Worm (Caenorhabditis elegans) whole organism, L4 larva: Measurements from ENCODE around the gene ckb-4.
A peak's percentile ranks its signal among the peaks of the same experiment; 100 is the strongest.

Experiments
- D1046.2 ChIP-seq: fragments of 200-800 bp; sonication (Bioruptor generic); IDR thresholded peaks from 2 replicates; pipeline ENCODE4 v1.3.6; 2022; ENCODE audit warnings: missing genetic modification characterization, missing compliant biosample characterization
- F10B5.3 ChIP-seq: sonication (generic microtip); optimal IDR thresholded peaks from 2 replicates; lab custom pipeline; 2016; ENCODE audit warnings: mild to moderate bottlenecking, missing genetic modification characterization, missing compliant biosample characterization
- F44E2.7 ChIP-seq: fragments of 200-800 bp; sonication (Bioruptor generic); IDR thresholded peaks from 2 replicates; pipeline ENCODE4 v2.1.2; 2022; ENCODE audit warnings: missing genetic modification characterization, missing compliant biosample characterization
- F49E8.2 ChIP-seq: sonication (generic microtip); optimal IDR thresholded peaks from 2 replicates; lab custom pipeline; 2016; ENCODE audit warnings: missing compliant biosample characterization, mild to moderate bottlenecking, missing genetic modification characterization, borderline replicate concordance
- T20F7.1 ChIP-seq: fragments of 200-800 bp; sonication (Bioruptor generic); optimal IDR thresholded peaks from 2 replicates; lab custom pipeline; 2018; ENCODE audit warnings: mild to moderate bottlenecking, missing genetic modification characterization, missing compliant biosample characterization
- T26A8.4 ChIP-seq: fragments of 200-800 bp; sonication (Bioruptor generic); IDR thresholded peaks from 2 replicates; pipeline ENCODE4 v1.3.6; 2022; ENCODE audit warnings: missing genetic modification characterization, missing compliant biosample characterization
- Y105C5A.15 ChIP-seq: fragments of 200-800 bp; sonication (Bioruptor generic); IDR thresholded peaks from 2 replicates; pipeline ENCODE4 v1.3.6; 2022; ENCODE audit warnings: missing genetic modification characterization, missing compliant biosample characterization
- Y48G9A.11 ChIP-seq: fragments of 200-800 bp; sonication (Bioruptor generic); IDR thresholded peaks from 2 replicates; pipeline ENCODE4 v1.3.6; 2022; ENCODE audit warnings: missing genetic modification reagents, missing genetic modification characterization, missing compliant biosample characterization
- arid-1 ChIP-seq: fragments of 200-800 bp; sonication (Bioruptor generic); conservative IDR thresholded peaks from 2 replicates; pipeline ENCODE4 v1.3.6; 2022; ENCODE audit warnings: missing genetic modification reagents, missing genetic modification characterization, missing compliant biosample characterization
- attf-4 ChIP-seq: sonication (generic microtip); optimal IDR thresholded peaks from 3 replicates; lab custom pipeline; 2017; ENCODE audit warnings: missing biosample characterization, missing genetic modification characterization
- ceh-20 ChIP-seq: fragments of 200-800 bp; sonication (Bioruptor generic); IDR thresholded peaks from 2 replicates; pipeline ENCODE4 v1.3.6; 2022; ENCODE audit warnings: missing genetic modification reagents, missing genetic modification characterization, missing compliant biosample characterization
- ceh-28 ChIP-seq: fragments of 150-350 bp; optimal IDR thresholded peaks from 2 replicates; lab custom pipeline; 2014; ENCODE audit warnings: missing biosample characterization, missing genetic modification reagents, missing genetic modification characterization
- ceh-32 ChIP-seq: sonication (generic microtip); optimal IDR thresholded peaks from 2 replicates; lab custom pipeline; 2016; ENCODE audit warnings: mild to moderate bottlenecking, missing genetic modification characterization, missing compliant biosample characterization; ENCODE audit not compliant: poor library complexity
- ceh-44 ChIP-seq: fragments of 200-800 bp; sonication (Bioruptor generic); IDR thresholded peaks from 2 replicates; pipeline ENCODE4 v1.3.6; 2022; ENCODE audit warnings: missing genetic modification reagents, missing genetic modification characterization, missing compliant biosample characterization
- ceh-82 ChIP-seq: sonication (generic microtip); optimal IDR thresholded peaks from 2 replicates; lab custom pipeline; 2017; ENCODE audit warnings: missing biosample characterization, missing genetic modification characterization
- daf-19 ChIP-seq: fragments of 200-800 bp; sonication (Bioruptor generic); conservative IDR thresholded peaks from 2 replicates; pipeline ENCODE4 v1.3.6; 2022; ENCODE audit warnings: missing genetic modification characterization, missing compliant biosample characterization
- dmd-8 ChIP-seq: fragments of 200-800 bp; sonication (Bioruptor generic); IDR thresholded peaks from 2 replicates; pipeline ENCODE4 v1.3.6; 2022; ENCODE audit warnings: missing genetic modification characterization, missing compliant biosample characterization
- duxl-1 ChIP-seq: sonication (generic microtip); optimal IDR thresholded peaks from 2 replicates; lab custom pipeline; 2016; ENCODE audit warnings: mild to moderate bottlenecking, missing genetic modification characterization, moderate library complexity, missing compliant biosample characterization; ENCODE audit not compliant: poor library complexity
- egl-43 ChIP-seq: fragments of 200-800 bp; sonication (Bioruptor generic); IDR thresholded peaks from 2 replicates; pipeline ENCODE4 v1.3.6; 2022; ENCODE audit warnings: missing genetic modification reagents, missing genetic modification characterization, missing compliant biosample characterization
- fkh-10 ChIP-seq: fragments of 150-350 bp; optimal IDR thresholded peaks from 2 replicates; lab custom pipeline; 2014; ENCODE audit warnings: missing biosample characterization, missing genetic modification reagents, missing genetic modification characterization
- hif-1 ChIP-seq, 2 experiments: sonication (generic microtip); optimal IDR thresholded peaks; 2 replicates each; lab custom pipeline; 2016 to 2017; ENCODE audit warnings: missing compliant biosample characterization in 2 of 2, missing genetic modification characterization in 2 of 2, missing genetic modification reagents in 2 of 2, missing genotype in 2 of 2, mild to moderate bottlenecking in 1 of 2
- jun-1 ChIP-seq: fragments of 150-350 bp; optimal IDR thresholded peaks from 2 replicates; lab custom pipeline; 2014; ENCODE audit warnings: missing biosample characterization, missing genetic modification reagents, missing genetic modification characterization
- lim-7 ChIP-seq: fragments of 200-800 bp; sonication (Bioruptor generic); IDR thresholded peaks from 2 replicates; pipeline ENCODE4 v1.3.6; 2022; ENCODE audit warnings: missing genetic modification characterization, missing compliant biosample characterization
- lin-1 ChIP-seq: fragments of 200-800 bp; sonication (Bioruptor generic); IDR thresholded peaks from 2 replicates; pipeline ENCODE4 v1.3.6; 2022; ENCODE audit warnings: missing genetic modification reagents, missing genetic modification characterization, missing compliant biosample characterization
- lin-39 ChIP-seq: fragments of 150-350 bp; optimal IDR thresholded peaks from 2 replicates; lab custom pipeline; 2014; ENCODE audit warnings: missing biosample characterization, missing genetic modification reagents, missing genetic modification characterization
- lsy-2 ChIP-seq, 2 experiments: fragments of 150-350 bp in 1 of 2; sonication (generic microtip) in 1 of 2; optimal IDR thresholded peaks; 2 replicates each; lab custom pipeline; 2014 to 2017; ENCODE audit warnings: missing biosample characterization in 2 of 2, missing genetic modification characterization in 2 of 2
- madf-9 ChIP-seq: fragments of 200-800 bp; sonication (Bioruptor generic); conservative IDR thresholded peaks from 2 replicates; pipeline ENCODE4 v1.3.6; 2022; ENCODE audit warnings: missing genetic modification reagents, missing genetic modification characterization, missing compliant biosample characterization
- mdl-1 ChIP-seq, 2 experiments: fragments of 150-350 bp in 1 of 2; sonication (generic microtip) in 1 of 2; optimal IDR thresholded peaks; 2 replicates each; lab custom pipeline; 2014 to 2017; ENCODE audit warnings: missing biosample characterization in 2 of 2, missing genetic modification characterization in 2 of 2
- mep-1 ChIP-seq: fragments of 150-350 bp; sonication (generic microtip); optimal IDR thresholded peaks from 3 replicates; lab custom pipeline; 2014; ENCODE audit warnings: missing biosample characterization, missing genetic modification characterization
- mes-2 ChIP-seq: sonication (generic microtip); optimal IDR thresholded peaks from 2 replicates; lab custom pipeline; 2016; ENCODE audit warnings: missing genotype, mild to moderate bottlenecking, missing genetic modification characterization, missing compliant biosample characterization; ENCODE audit not compliant: poor library complexity, severe bottlenecking
- mxl-2 ChIP-seq: fragments of 200-800 bp; sonication (Bioruptor generic); conservative IDR thresholded peaks from 2 replicates; pipeline ENCODE4 v1.3.6; 2022; ENCODE audit warnings: missing genetic modification reagents, missing genetic modification characterization, missing compliant biosample characterization
- nhr-11 ChIP-seq: fragments of 150-350 bp; optimal IDR thresholded peaks from 2 replicates; lab custom pipeline; 2014; ENCODE audit warnings: missing biosample characterization, missing genetic modification characterization
- nhr-111 ChIP-seq: fragments of 200-800 bp; sonication (Bioruptor generic); optimal IDR thresholded peaks from 2 replicates; lab custom pipeline; 2018; ENCODE audit warnings: mild to moderate bottlenecking, missing genetic modification characterization, missing compliant biosample characterization
- nhr-237 ChIP-seq: sonication (generic microtip); optimal IDR thresholded peaks from 2 replicates; lab custom pipeline; 2017; ENCODE audit warnings: missing biosample characterization, missing genetic modification characterization
- nhr-25 ChIP-seq: sonication (generic microtip); optimal IDR thresholded peaks from 2 replicates; lab custom pipeline; 2017; ENCODE audit warnings: missing genetic modification characterization, mild to moderate bottlenecking, missing compliant biosample characterization, antibody characterized with exemption, moderate library complexity, borderline replicate concordance; ENCODE audit not compliant: insufficient read depth
- nhr-28 ChIP-seq: fragments of 150-350 bp; optimal IDR thresholded peaks from 2 replicates; lab custom pipeline; 2014; ENCODE audit warnings: missing biosample characterization, missing genetic modification characterization
- nhr-41 ChIP-seq: fragments of 200-800 bp; sonication (Bioruptor generic); IDR thresholded peaks from 2 replicates; pipeline ENCODE4 v1.3.6; 2022; ENCODE audit warnings: missing genetic modification reagents, missing genetic modification characterization, missing compliant biosample characterization
- nhr-48 ChIP-seq: sonication (generic microtip); optimal IDR thresholded peaks from 2 replicates; lab custom pipeline; 2016; ENCODE audit warnings: mild to moderate bottlenecking, missing genetic modification characterization, missing compliant biosample characterization
- nhr-76 ChIP-seq: fragments of 150-350 bp; optimal IDR thresholded peaks from 2 replicates; lab custom pipeline; 2014; ENCODE audit warnings: missing biosample characterization, missing genetic modification characterization
- pha-4 ChIP-seq, 2 experiments: fragments of 150-350 bp in 1 of 2; fragments of 200-800 bp in 1 of 2; sonication (Bioruptor generic) in 1 of 2; IDR thresholded peaks in 1 of 2; optimal IDR thresholded peaks in 1 of 2; 2 replicates each; pipeline versions ENCODE4 v1.3.6 to Lab custom; 2014 to 2022; ENCODE audit warnings: missing genetic modification characterization in 2 of 2, missing genetic modification reagents in 2 of 2, missing biosample characterization in 1 of 2, missing compliant biosample characterization in 1 of 2
- php-3 ChIP-seq: fragments of 200-800 bp; sonication (Bioruptor generic); IDR thresholded peaks from 2 replicates; pipeline ENCODE4 v1.3.6; 2022; ENCODE audit warnings: missing genetic modification reagents, missing genetic modification characterization, missing compliant biosample characterization
- rbr-2 ChIP-seq: sonication (generic microtip); optimal IDR thresholded peaks from 2 replicates; lab custom pipeline; 2016; ENCODE audit warnings: missing genotype, missing genetic modification characterization, missing compliant biosample characterization
- sdz-12 ChIP-seq: fragments of 200-800 bp; sonication (Bioruptor generic); optimal IDR thresholded peaks from 2 replicates; lab custom pipeline; 2018; ENCODE audit warnings: mild to moderate bottlenecking, missing genetic modification characterization, missing compliant biosample characterization
- skn-1 ChIP-seq: fragments of 150-350 bp; optimal IDR thresholded peaks from 2 replicates; lab custom pipeline; 2014; ENCODE audit warnings: missing biosample characterization, missing genetic modification characterization
- snpc-4 ChIP-seq: fragments of 150-350 bp; optimal IDR thresholded peaks from 2 replicates; lab custom pipeline; 2014; ENCODE audit warnings: missing biosample characterization, missing genetic modification characterization
- spr-1 ChIP-seq: sonication (generic microtip); optimal IDR thresholded peaks from 2 replicates; lab custom pipeline; 2016; ENCODE audit warnings: mild to moderate bottlenecking, missing genetic modification characterization, missing compliant biosample characterization
- tag-97 ChIP-seq: fragments of 200-800 bp; sonication (Bioruptor generic); IDR thresholded peaks from 2 replicates; pipeline ENCODE4 v1.3.6; 2022; ENCODE audit warnings: missing genetic modification characterization, missing compliant biosample characterization
- unc-39 ChIP-seq: sonication (generic microtip); optimal IDR thresholded peaks from 2 replicates; lab custom pipeline; 2017; ENCODE audit warnings: missing biosample characterization, missing genetic modification characterization
- zfp-3 ChIP-seq: fragments of 200-800 bp; sonication (Bioruptor generic); conservative IDR thresholded peaks from 2 replicates; pipeline ENCODE4 v1.3.6; 2022; ENCODE audit warnings: missing genetic modification reagents, missing genetic modification characterization, missing compliant biosample characterization
- zip-2 ChIP-seq: fragments of 150-350 bp; optimal IDR thresholded peaks from 2 replicates; lab custom pipeline; 2014; ENCODE audit warnings: missing biosample characterization, missing genetic modification characterization
- ztf-11 ChIP-seq: fragments of 150-350 bp; optimal IDR thresholded peaks from 2 replicates; lab custom pipeline; 2014; ENCODE audit warnings: missing biosample characterization, missing genetic modification characterization

ckb-4 gene

DNA sequence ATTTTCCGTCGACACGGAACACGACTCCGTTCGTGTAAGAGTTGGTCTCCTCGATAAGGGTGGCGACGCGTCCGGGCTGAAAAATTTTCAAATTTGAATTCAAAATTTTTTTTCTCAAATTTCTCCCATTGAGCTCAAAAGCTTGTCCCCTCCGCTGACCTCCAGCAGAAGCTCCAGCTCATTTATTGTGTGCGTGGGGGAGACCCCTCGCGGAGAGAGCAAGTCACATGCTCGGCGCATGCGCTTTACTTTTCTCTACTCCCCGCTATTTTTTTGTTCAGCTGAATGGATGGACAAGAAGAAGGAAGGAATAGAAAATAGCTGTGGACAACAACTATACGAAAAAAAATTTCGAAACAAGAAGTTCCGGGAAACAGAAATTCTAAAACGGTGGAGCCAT is 24.3 kb upstream of the ckb-4 start (continued):
- TF ChIP-seq nhr-237 (tag; lab: Kevin White, UChicago) (no peak), ceh-82 (tag; lab: Kevin White, UChicago) (no peak), lin-39 (no peak), mdl-1 (tag; optimal IDR thresholded peaks at IDR 0.05; lab: Kevin White, UChicago) (peak; percentile 71 to 93), attf-4 (tag; lab: Kevin White, UChicago) (no peak), T20F7.1 (no peak), hif-1 (tag; optimal IDR thresholded peaks at IDR 0.05; lab: Kevin White, UChicago) (peak in 1 of 2 experiments; percentile 76), daf-19 (GFP tag; lab: Robert Waterston, UW) (no peak), fkh-10 (peak; percentile 74), unc-39 (tag; lab: Kevin White, UChicago) (no peak), skn-1 (no peak), ztf-11 (tag; lab: Kevin White, UChicago) (no peak), ceh-44 (GFP tag; lab: Robert Waterston, UW) (no peak), madf-9 (GFP tag; lab: Robert Waterston, UW) (no peak), mes-2 (peak; percentile 52), mep-1 (peak; percentile 74), php-3 (GFP tag; lab: Robert Waterston, UW) (no peak), lin-1 (GFP tag; lab: Robert Waterston, UW) (no peak), Y105C5A.15 (GFP tag; lab: Robert Waterston, UW) (no peak), duxl-1 (no peak), nhr-41 (no peak), ceh-20 (GFP tag; lab: Robert Waterston, UW) (peak; percentile 31; the same call in 1 of the 2 replicates), D1046.2 (GFP tag; lab: Robert Waterston, UW) (no peak), Y48G9A.11 (GFP tag; lab: Robert Waterston, UW) (no peak), F10B5.3 (no peak), snpc-4 (tag; lab: Kevin White, UChicago) (no peak), T26A8.4 (no peak), F49E8.2 (no peak), nhr-76 (no peak), mxl-2 (GFP tag; lab: Robert Waterston, UW) (peak; percentile 97), ceh-28 (tag; lab: Kevin White, UChicago) (no peak), pha-4 (GFP tag; IDR thresholded peaks at IDR 0.05; lab: Robert Waterston, UW) (no peak), pha-4 (tag; optimal IDR thresholded peaks at IDR 0.05; lab: Kevin White, UChicago) (no peak), dmd-8 (GFP tag; lab: Robert Waterston, UW) (no peak), nhr-25 (tag; lab: Kevin White, UChicago) (no peak), nhr-11 (tag; lab: Kevin White, UChicago) (peak; percentile 49), nhr-48 (tag; lab: Kevin White, UChicago) (peak; percentile 8), zip-2 (tag; lab: Kevin White, UChicago) (no peak), rbr-2 (peak; percentile 81), ceh-32 (tag; lab: Kevin White, UChicago) (no peak), lim-7 (GFP tag; lab: Robert Waterston, UW) (no peak), nhr-28 (tag; lab: Kevin White, UChicago) (peak; percentile 1), jun-1 (no peak), nhr-111 (GFP tag; lab: Kevin White, UChicago) (no peak), zfp-3 (GFP tag; lab: Robert Waterston, UW) (no peak), lsy-2 (tag; optimal IDR thresholded peaks at IDR 0.05; lab: Kevin White, UChicago) (peak in 1 of 2 experiments; percentile 74), egl-43 (GFP tag; lab: Robert Waterston, UW) (0 out of 2 replicates have a peak, but pooled peaks have one; percentile 49), tag-97 (GFP tag; lab: Robert Waterston, UW) (no peak), F44E2.7 (GFP tag; lab: Robert Waterston, UW) (no peak), spr-1 (no peak), sdz-12 (GFP tag; lab: Kevin White, UChicago) (no peak), arid-1 (0 out of 2 replicates have a peak, but pooled peaks have one; percentile 37)
